Fruit fly (Drosophila melanogaster): Measurements from ENCODE around the gene CG7202.

CG7202 gene

DNA sequence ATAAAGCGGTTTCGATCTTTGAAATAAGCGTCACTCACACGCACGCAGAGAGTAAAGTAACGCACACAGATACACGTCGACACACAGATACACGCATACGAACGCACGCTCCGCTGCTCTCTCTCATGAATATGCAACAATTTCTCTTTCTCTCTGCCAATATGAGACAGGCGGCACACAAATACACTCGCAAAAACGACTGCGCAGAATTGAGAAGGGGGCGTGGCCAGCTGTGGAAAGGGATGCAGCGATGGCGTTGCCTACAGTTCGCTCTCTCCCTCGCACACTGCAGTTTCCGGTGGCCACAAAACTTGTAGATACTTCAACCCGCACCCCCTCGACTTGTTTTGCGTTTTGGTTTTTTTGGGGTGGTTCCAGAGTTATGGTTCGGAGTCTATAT lies 12.9 kb downstream of the CG7202 start (continued):
- peak; percentile 89 for TF ChIP-seq CG1832 (GFP tag; optimal IDR thresholded peaks at IDR 0.05)
- no peak for TF ChIP-seq Ada2b (GFP tag; IDR thresholded peaks at IDR 0.05)
- TF ChIP-seq CoRest (tag; optimal IDR thresholded peaks at IDR 0.05) = peak; percentile 58
- no peak for TF ChIP-seq Dad (GFP tag; optimal IDR thresholded peaks at IDR 0.05)
- TF ChIP-seq Usf (GFP tag; optimal IDR thresholded peaks at IDR 0.05) = no peak
- TF ChIP-seq grau (tag; optimal IDR thresholded peaks at IDR 0.05) = no peak
- TF ChIP-seq CG11723 (GFP tag; optimal IDR thresholded peaks at IDR 0.05) = peak; percentile 48
- no peak for TF ChIP-seq CG6654 (GFP tag; optimal IDR thresholded peaks at IDR 0.05)
- no peak for TF ChIP-seq CG1647 (GFP tag; optimal IDR thresholded peaks at IDR 0.05)
- peak; percentile 81 for TF ChIP-seq Adf1 (GFP tag; IDR thresholded peaks at IDR 0.05)
- TF ChIP-seq tna (GFP tag; IDR thresholded peaks at IDR 0.05; ENCODE audit: partially characterized antibody) = no peak
- TF ChIP-seq schlank (tag; optimal IDR thresholded peaks at IDR 0.05) = no peak
- TF ChIP-seq CG11456 (GFP tag; IDR thresholded peaks at IDR 0.05) = 0 out of 3 replicates have a peak, but pooled peaks have one; percentile 42
- TF ChIP-seq CG15011 (GFP tag; optimal IDR thresholded peaks at IDR 0.05) = no peak
- TF ChIP-seq CG3995 (GFP tag; optimal IDR thresholded peaks at IDR 0.05) = no peak
- TF ChIP-seq CG6854 (GFP tag; optimal IDR thresholded peaks at IDR 0.05) = no peak
- TF ChIP-seq Atf3 (GFP tag; optimal IDR thresholded peaks at IDR 0.05) = no peak
- peak; percentile 68; the same call in 1 of the 2 replicates for TF ChIP-seq CG32767 (GFP tag; IDR thresholded peaks at IDR 0.05)
- peak; percentile 72 for TF ChIP-seq crol (GFP tag; IDR thresholded peaks at IDR 0.05)
- peak; percentile 25 for TF ChIP-seq CG9437 (GFP tag; optimal IDR thresholded peaks at IDR 0.05)
- no peak for TF ChIP-seq slbo (GFP tag; IDR thresholded peaks at IDR 0.05)
- no peak for TF ChIP-seq bigmax (GFP tag; optimal IDR thresholded peaks at IDR 0.05)
- TF ChIP-seq Hr51 (GFP tag; optimal IDR thresholded peaks at IDR 0.05) = no peak
- TF ChIP-seq peb (GFP tag; IDR thresholded peaks at IDR 0.05) = peak; percentile 16; the same call in 1 of the 2 replicates
- no peak for TF ChIP-seq CG13424 (tag; optimal IDR thresholded peaks at IDR 0.05)
- peak; percentile 63 for TF ChIP-seq CG3163 (GFP tag; optimal IDR thresholded peaks at IDR 0.05)
- no peak for TF ChIP-seq disco-r (GFP tag; optimal IDR thresholded peaks at IDR 0.05)
- no peak for TF ChIP-seq cato (GFP tag; optimal IDR thresholded peaks at IDR 0.05; ENCODE audit: borderline replicate concordance)
- no peak for TF ChIP-seq CG14441 (GFP tag; IDR thresholded peaks at IDR 0.05)
- no peak for TF ChIP-seq gsb (GFP tag; IDR thresholded peaks at IDR 0.05)
- 0 out of 2 replicates have a peak, but pooled peaks have one; percentile 11 for TF ChIP-seq sob (GFP tag; IDR thresholded peaks at IDR 0.05)
- TF ChIP-seq gcm2 (GFP tag; optimal IDR thresholded peaks at IDR 0.05) = no peak
- peak; percentile 32; the same call in 1 of the 2 replicates for TF ChIP-seq CG31441 (GFP tag; IDR thresholded peaks at IDR 0.05)
- peak; percentile 71 for TF ChIP-seq nom (GFP tag; optimal IDR thresholded peaks at IDR 0.05)
- no peak for TF ChIP-seq Oaz (GFP tag; IDR thresholded peaks at IDR 0.05)
- peak; percentile 57; the same call in 2 of the 3 replicates for TF ChIP-seq CG6175 (GFP tag; IDR thresholded peaks at IDR 0.05)
- TF ChIP-seq zfh1 (GFP tag; IDR thresholded peaks at IDR 0.05) = peak; percentile 62; the same call in 1 of the 3 replicates
- TF ChIP-seq HmgD (GFP tag; optimal IDR thresholded peaks at IDR 0.05) = no peak
- no peak for TF ChIP-seq mld (GFP tag; IDR thresholded peaks at IDR 0.05; ENCODE audit: partially characterized antibody)
- TF ChIP-seq CG10654 (GFP tag; optimal IDR thresholded peaks at IDR 0.05) = no peak
- no peak for TF ChIP-seq CG13287 (GFP tag; IDR thresholded peaks at IDR 0.05; ENCODE audit: partially characterized antibody)
- TF ChIP-seq NC2β (GFP tag; optimal IDR thresholded peaks at IDR 0.05) = peak; percentile 45
- no peak for TF ChIP-seq HLH54F (GFP tag; optimal IDR thresholded peaks at IDR 0.05)
- peak; percentile 9 for TF ChIP-seq CG33557 (GFP tag; optimal IDR thresholded peaks at IDR 0.05)
- no peak for TF ChIP-seq CG17802 (tag; optimal IDR thresholded peaks at IDR 0.05)
- TF ChIP-seq nau (GFP tag; optimal IDR thresholded peaks at IDR 0.05) = no peak
- TF ChIP-seq CG12236 (GFP tag; optimal IDR thresholded peaks at IDR 0.05) = no peak
- TF ChIP-seq CG17568 (GFP tag; optimal IDR thresholded peaks at IDR 0.05) = no peak
- TF ChIP-seq twi (tag; optimal IDR thresholded peaks at IDR 0.05) = no peak
- no peak for TF ChIP-seq CG12942 (GFP tag; optimal IDR thresholded peaks at IDR 0.05)
- no peak for TF ChIP-seq CG4820 (GFP tag; optimal IDR thresholded peaks at IDR 0.05)
